Fruit fly (Drosophila melanogaster) whole organism, prepupa: ENCODE measurements around the gene CG32071.

ENCODE experiments used
- Blimp-1 ChIP-seq: fragments of 200-800 bp; sonication (Bioruptor generic); optimal IDR thresholded peaks from 3 replicates; lab custom pipeline; 2017; ENCODE audit warnings: missing biosample characterization, missing genetic modification characterization, mild to moderate bottlenecking, moderate library complexity, missing genetic modification reagents
- CG10669 ChIP-seq: fragments of 200-800 bp; sonication (Bioruptor generic); optimal IDR thresholded peaks from 3 replicates; lab custom pipeline; 2018; ENCODE audit warnings: missing biosample characterization, mild to moderate bottlenecking, missing genetic modification characterization, moderate library complexity
- CG11762 ChIP-seq: fragments of 200-800 bp; sonication (Bioruptor generic); optimal IDR thresholded peaks from 3 replicates; lab custom pipeline; 2016; ENCODE audit warnings: missing biosample characterization, missing genetic modification characterization; ENCODE audit not compliant: insufficient read depth
- CG15336 ChIP-seq: fragments of 200-800 bp; sonication (Bioruptor generic); IDR thresholded peaks from 2 replicates; pipeline ENCODE4 v1.3.6; 2022; ENCODE audit warnings: missing biosample characterization, missing genetic modification characterization
- CG3032 ChIP-seq: fragments of 200-800 bp; optimal IDR thresholded peaks from 2 replicates; lab custom pipeline; 2019; ENCODE audit warnings: missing biosample characterization, mild to moderate bottlenecking, missing genetic modification characterization, moderate library complexity
- CG31627 ChIP-seq: fragments of 200-800 bp; sonication (Bioruptor generic); optimal IDR thresholded peaks from 3 replicates; lab custom pipeline; 2016; ENCODE audit warnings: missing biosample characterization, missing genetic modification characterization
- CG32006 ChIP-seq: fragments of 200-800 bp; sonication (Bioruptor generic); optimal IDR thresholded peaks from 3 replicates; lab custom pipeline; 2017; ENCODE audit warnings: missing biosample characterization, mild to moderate bottlenecking, missing genetic modification characterization
- CG3919 ChIP-seq: fragments of 200-800 bp; sonication (Bioruptor generic); optimal IDR thresholded peaks from 3 replicates; lab custom pipeline; 2016; ENCODE audit warnings: missing biosample characterization, missing genetic modification characterization
- CG4318 ChIP-seq: fragments of 200-800 bp; sonication (Bioruptor generic); optimal IDR thresholded peaks from 3 replicates; lab custom pipeline; 2017; ENCODE audit warnings: missing biosample characterization, mild to moderate bottlenecking, missing genetic modification characterization
- CG6163 ChIP-seq: fragments of 200-800 bp; sonication (Bioruptor generic); IDR thresholded peaks from 3 replicates; pipeline ENCODE4 v1.3.6; 2022; ENCODE audit warnings: missing biosample characterization, missing genetic modification characterization
- CG6276 ChIP-seq: fragments of 200-800 bp; sonication (Bioruptor generic); optimal IDR thresholded peaks from 2 replicates; lab custom pipeline; 2017; ENCODE audit warnings: missing biosample characterization, mild to moderate bottlenecking, missing genetic modification characterization
- CG6808 ChIP-seq: fragments of 200-800 bp; sonication (Bioruptor generic); optimal IDR thresholded peaks from 3 replicates; lab custom pipeline; 2017; ENCODE audit warnings: missing biosample characterization, missing genetic modification characterization, mild to moderate bottlenecking, moderate library complexity, missing genetic modification reagents
- CG8632 ChIP-seq: fragments of 200-800 bp; sonication (Bioruptor generic); optimal IDR thresholded peaks from 3 replicates; lab custom pipeline; 2016; ENCODE audit warnings: missing biosample characterization, missing genetic modification characterization
- CG9139 ChIP-seq: fragments of 200-800 bp; sonication (Bioruptor generic); optimal IDR thresholded peaks from 3 replicates; lab custom pipeline; 2017; ENCODE audit warnings: missing biosample characterization, mild to moderate bottlenecking, missing genetic modification characterization
- Eip75B ChIP-seq: fragments of 200-800 bp; sonication (Bioruptor generic); optimal IDR thresholded peaks from 3 replicates; lab custom pipeline; 2016; ENCODE audit warnings: missing biosample characterization, missing genetic modification characterization
- Gug ChIP-seq: fragments of 200-800 bp; sonication (Bioruptor generic); IDR thresholded peaks from 2 replicates; pipeline ENCODE4 v1.3.6; 2022; ENCODE audit warnings: missing biosample characterization, missing genetic modification characterization
- Hr38 ChIP-seq: sonication (Bioruptor generic); optimal IDR thresholded peaks from 2 replicates; lab custom pipeline; 2016; ENCODE audit warnings: missing biosample characterization, missing genetic modification characterization
- Hr39 ChIP-seq: fragments of 200-800 bp; sonication (Bioruptor generic); optimal IDR thresholded peaks from 2 replicates; lab custom pipeline; 2016; ENCODE audit warnings: missing biosample characterization, missing genetic modification characterization
- Hr4 ChIP-seq: fragments of 200-800 bp; sonication (Bioruptor generic); optimal IDR thresholded peaks from 3 replicates; lab custom pipeline; 2016; ENCODE audit warnings: missing biosample characterization, missing genetic modification characterization
- Lpt ChIP-seq: fragments of 200-800 bp; sonication (Bioruptor generic); optimal IDR thresholded peaks from 3 replicates; lab custom pipeline; 2016; ENCODE audit warnings: missing biosample characterization, missing genetic modification characterization
- Smox ChIP-seq: fragments of 200-800 bp; sonication (Bioruptor generic); optimal IDR thresholded peaks from 3 replicates; lab custom pipeline; 2016; ENCODE audit warnings: missing biosample characterization, missing genetic modification characterization
- Sox102F ChIP-seq: fragments of 200-800 bp; sonication (Bioruptor generic); optimal IDR thresholded peaks from 2 replicates; lab custom pipeline; 2016; ENCODE audit warnings: missing biosample characterization, mild to moderate bottlenecking, missing genetic modification characterization
- Sox15 ChIP-seq: fragments of 200-800 bp; sonication (Bioruptor generic); optimal IDR thresholded peaks from 3 replicates; lab custom pipeline; 2016; ENCODE audit warnings: missing biosample characterization, missing genetic modification characterization
- achi ChIP-seq: fragments of 200-800 bp; sonication (Bioruptor generic); optimal IDR thresholded peaks from 3 replicates; lab custom pipeline; 2016; ENCODE audit warnings: missing biosample characterization, missing genetic modification characterization
- acj6 ChIP-seq: fragments of 200-800 bp; sonication (Bioruptor generic); optimal IDR thresholded peaks from 3 replicates; lab custom pipeline; 2016; ENCODE audit warnings: missing biosample characterization, missing genetic modification characterization
- dac ChIP-seq: fragments of 200-800 bp; sonication (Bioruptor generic); optimal IDR thresholded peaks from 2 replicates; lab custom pipeline; 2017; ENCODE audit warnings: missing biosample characterization, mild to moderate bottlenecking, missing genetic modification characterization
- eg ChIP-seq: fragments of 200-800 bp; sonication (Bioruptor generic); IDR thresholded peaks from 3 replicates; pipeline ENCODE4 v1.3.6; 2022; ENCODE audit warnings: missing biosample characterization, missing genetic modification characterization
- esn ChIP-seq: fragments of 200-800 bp; sonication (Bioruptor generic); optimal IDR thresholded peaks from 2 replicates; lab custom pipeline; 2016; ENCODE audit warnings: missing biosample characterization, mild to moderate bottlenecking, missing genetic modification characterization, moderate library complexity
- fd85E ChIP-seq: fragments of 200-800 bp; sonication (Bioruptor generic); optimal IDR thresholded peaks from 3 replicates; lab custom pipeline; 2016; ENCODE audit warnings: missing biosample characterization, missing genetic modification characterization
- fkh ChIP-seq: fragments of 200-800 bp; sonication (Bioruptor generic); optimal IDR thresholded peaks from 3 replicates; lab custom pipeline; 2017; ENCODE audit warnings: missing biosample characterization, mild to moderate bottlenecking, missing genetic modification characterization, moderate library complexity
- pdm3 ChIP-seq: fragments of 200-800 bp; sonication (Bioruptor generic); optimal IDR thresholded peaks from 3 replicates; lab custom pipeline; 2016; ENCODE audit warnings: missing biosample characterization, missing genetic modification characterization
- vri ChIP-seq: fragments of 200-800 bp; sonication (Bioruptor generic); optimal IDR thresholded peaks from 3 replicates; lab custom pipeline; 2016; ENCODE audit warnings: missing biosample characterization, mild to moderate bottlenecking, missing genetic modification characterization

Gene CG32071

DNA sequence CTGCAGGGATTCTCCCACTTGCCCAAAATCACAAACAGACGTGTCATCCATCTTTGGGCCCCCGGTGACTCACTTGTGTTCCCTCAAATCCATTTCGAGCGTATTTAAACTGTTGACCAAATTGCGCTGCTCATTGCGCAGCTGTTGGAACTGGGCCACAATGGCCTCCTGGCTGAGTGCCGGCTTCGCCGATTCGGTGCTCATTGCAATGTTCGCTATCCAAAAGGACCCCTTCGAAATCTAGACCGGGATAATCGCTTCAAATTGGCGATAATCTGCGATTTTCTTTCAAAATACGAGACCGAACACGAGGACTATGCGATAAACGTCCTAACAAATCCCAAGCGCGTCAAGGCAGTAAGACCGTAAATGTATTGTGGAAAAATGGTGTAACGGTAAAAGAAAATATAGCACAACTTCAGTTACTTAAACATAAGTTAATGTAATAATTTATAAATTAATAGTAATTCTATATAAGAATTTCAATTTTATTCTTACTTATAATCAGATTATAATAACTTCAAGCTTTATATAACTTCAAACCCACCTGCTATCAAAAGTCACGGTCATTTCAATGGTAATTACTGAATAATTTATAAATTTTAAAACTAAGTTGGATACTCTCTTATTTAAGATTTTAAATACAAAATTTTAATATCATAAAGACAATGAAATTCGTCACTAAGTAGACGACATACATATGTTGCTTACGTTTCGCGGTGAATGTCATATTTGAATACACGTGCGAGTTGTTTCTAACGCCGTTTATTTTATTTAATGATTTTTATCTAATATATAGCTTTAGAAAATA lies 29.4 kb downstream of the CG32071 start, which contains the start of the genes Pfdn2 and Noc1 (continued):
- no peak for TF ChIP-seq Hr39 (GFP tag; lab: Kevin White, UChicago)
- TF ChIP-seq Eip75B (GFP tag; lab: Kevin White, UChicago), result no peak
- no peak for TF ChIP-seq Smox (GFP tag; lab: Kevin White, UChicago)
- TF ChIP-seq CG4318 (GFP tag; lab: Kevin White, UChicago), result no peak
- TF ChIP-seq esn (GFP tag; lab: Kevin White, UChicago), result peak; percentile 62
- no peak for TF ChIP-seq dac (GFP tag; lab: Kevin White, UChicago)
- no peak for TF ChIP-seq CG32006 (GFP tag; lab: Kevin White, UChicago)
- TF ChIP-seq fkh, result no peak
- TF ChIP-seq CG6276, result no peak
- TF ChIP-seq achi (GFP tag; lab: Kevin White, UChicago), result no peak
- no peak for TF ChIP-seq CG10669 (GFP tag; lab: Kevin White, UChicago)
- TF ChIP-seq, all 60 proteins: peak for 10

DNA sequence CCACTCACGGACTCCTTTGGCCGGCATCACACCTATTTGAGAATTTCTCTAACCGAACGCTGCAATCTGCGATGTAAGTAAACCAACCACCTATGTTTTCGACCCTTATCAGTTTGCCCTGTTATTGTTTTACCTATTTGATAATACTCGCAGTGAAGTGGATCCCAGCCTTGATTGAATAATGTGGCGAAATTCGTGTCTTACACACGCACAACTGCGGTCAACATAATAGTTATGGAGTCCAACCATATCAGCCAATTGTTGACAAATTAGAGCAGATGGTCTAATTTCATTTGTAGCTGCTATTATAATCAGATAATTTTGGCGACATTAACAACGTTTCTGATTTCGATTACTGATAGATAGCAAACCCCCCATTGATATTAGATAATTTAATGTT lies 32.6 kb downstream of the CG32071 start:
- TF ChIP-seq Sox102F (GFP tag; lab: Kevin White, UChicago) (no peak), CG3032 (tag; lab: Kevin White, UChicago) (no peak), CG8632 (no peak), pdm3 (GFP tag; lab: Kevin White, UChicago) (no peak), vri (GFP tag; lab: Kevin White, UChicago) (no peak), CG31627 (GFP tag; lab: Kevin White, UChicago) (no peak), CG32006 (GFP tag; lab: Kevin White, UChicago) (no peak), CG11762 (GFP tag; lab: Kevin White, UChicago) (no peak), Blimp-1 (GFP tag; lab: Kevin White, UChicago) (no peak), CG4318 (GFP tag; lab: Kevin White, UChicago) (no peak), CG6808 (GFP tag; lab: Kevin White, UChicago) (no peak), Hr4 (GFP tag; lab: Kevin White, UChicago) (no peak), CG3919 (GFP tag; lab: Kevin White, UChicago) (no peak), Hr38 (GFP tag; lab: Kevin White, UChicago) (no peak)

dm6 chr3L:11070372-11070854 lies 33.3 kb downstream of the CG32071 start, which contains the start of gene Mocs1:
Gene Mocs1, plus strand, starts transcription at chr3L:11070526.
- TF ChIP-seq CG6163 (GFP tag; lab: Robert Waterston, UW), result peak; percentile 39; the same call in 1 of the 3 replicates
- TF ChIP-seq Sox102F (GFP tag; lab: Kevin White, UChicago), result no peak
- peak; percentile 99 for TF ChIP-seq vri (GFP tag; lab: Kevin White, UChicago)

- TF ChIP-seq CG8632 (no peak), eg (GFP tag; lab: Robert Waterston, UW) (0 out of 3 replicates have a peak, but pooled peaks have one; percentile 8), acj6 (GFP tag; lab: Kevin White, UChicago) (no peak), CG9139 (GFP tag; lab: Kevin White, UChicago) (no peak), Lpt (GFP tag; lab: Kevin White, UChicago) (no peak), CG15336 (GFP tag; lab: Robert Waterston, UW) (no peak), CG10669 (GFP tag; lab: Kevin White, UChicago) (no peak), Sox15 (GFP tag; lab: Kevin White, UChicago) (no peak), fd85E (no peak), esn (GFP tag; lab: Kevin White, UChicago) (peak; percentile 0), Gug (GFP tag; lab: Robert Waterston, UW) (no peak), CG11762 (GFP tag; lab: Kevin White, UChicago) (no peak), CG4318 (GFP tag; lab: Kevin White, UChicago) (no peak), CG6808 (GFP tag; lab: Kevin White, UChicago) (no peak)
Observed at dm6 chr3L:11069764-11070163, 33.9 kb downstream of the CG32071 start, which contains the start of gene CG6310. Gene CG6310, minus strand, starts transcription at chr3L:11069864.
